Worm (Caenorhabditis elegans): ENCODE measurements around the gene irld-18.

irld-18 gene

ce11 chrIV:14530031-14530430 lies 50.8 kb downstream of the irld-18 start:
- TF ChIP-seq nhr-12 (tag; optimal IDR thresholded peaks at IDR 0.05) (no peak), jun-1 (tag; optimal IDR thresholded peaks at IDR 0.05) (no peak), egl-5 (tag; optimal IDR thresholded peaks at IDR 0.05) (no peak)
